Fruit fly (Drosophila melanogaster) whole organism, embryonic: ENCODE measurements around the gene lectin-37Da.
A peak's percentile ranks its signal among the peaks of the same experiment; 100 is the strongest.

Source experiments
- Abd-B ChIP-seq: fragments of 200-800 bp; sonication (Bioruptor generic); optimal IDR thresholded peaks from 2 replicates; lab custom pipeline; 2018; ENCODE audit warnings: missing biosample characterization, mild to moderate bottlenecking, missing genetic modification characterization, moderate library complexity
- B-H2 ChIP-seq: fragments of 200-800 bp; sonication (Bioruptor generic); optimal IDR thresholded peaks from 2 replicates; lab custom pipeline; 2018; ENCODE audit warnings: missing biosample characterization, mild to moderate bottlenecking, missing genetic modification characterization
- Bgb ChIP-seq: fragments of 200-800 bp; sonication (Bioruptor generic); IDR thresholded peaks from 2 replicates; pipeline ENCODE4 v1.3.6; 2022; ENCODE audit warnings: missing biosample characterization, missing genetic modification characterization; ENCODE audit not compliant: partially characterized antibody
- CG11560 ChIP-seq: fragments of 200-800 bp; sonication (Bioruptor generic); IDR thresholded peaks from 3 replicates; pipeline ENCODE4 v1.3.6; 2022; ENCODE audit warnings: missing biosample characterization, missing genetic modification characterization
- CG12219 ChIP-seq: fragments of 200-800 bp; sonication (Bioruptor generic); optimal IDR thresholded peaks from 3 replicates; lab custom pipeline; 2018; ENCODE audit warnings: missing biosample characterization, mild to moderate bottlenecking, missing genetic modification characterization
- CG12236 ChIP-seq: fragments of 200-800 bp; sonication (Bioruptor generic); optimal IDR thresholded peaks from 2 replicates; lab custom pipeline; 2016; ENCODE audit warnings: missing biosample characterization, missing genetic modification characterization
- CG12769 ChIP-seq: fragments of 200-800 bp; sonication (Bioruptor generic); optimal IDR thresholded peaks from 2 replicates; lab custom pipeline; 2019; ENCODE audit warnings: missing biosample characterization, mild to moderate bottlenecking, missing genetic modification characterization, moderate library complexity
- CG13287 ChIP-seq: fragments of 200-800 bp; sonication (Bioruptor generic); IDR thresholded peaks from 2 replicates; pipeline ENCODE4 v1.3.6; 2022; ENCODE audit warnings: missing biosample characterization, missing genetic modification characterization; ENCODE audit not compliant: partially characterized antibody
- CG2116 ChIP-seq: fragments of 200-800 bp; sonication (Bioruptor generic); optimal IDR thresholded peaks from 3 replicates; lab custom pipeline; 2018; ENCODE audit warnings: missing biosample characterization, mild to moderate bottlenecking, missing genetic modification characterization
- CG2875 ChIP-seq: fragments of 200-800 bp; sonication (Bioruptor generic); optimal IDR thresholded peaks from 2 replicates; lab custom pipeline; 2017; ENCODE audit warnings: missing biosample characterization, mild to moderate bottlenecking, missing genetic modification characterization, missing genetic modification reagents
- CG31441 ChIP-seq: fragments of 200-800 bp; sonication (Bioruptor generic); IDR thresholded peaks from 2 replicates; pipeline ENCODE4 v1.3.6; 2022; ENCODE audit warnings: missing biosample characterization, missing genetic modification characterization
- CG43689 ChIP-seq: fragments of 200-800 bp; sonication (Bioruptor generic); IDR thresholded peaks from 2 replicates; pipeline ENCODE4 v1.3.6; 2022; ENCODE audit warnings: missing biosample characterization, missing genetic modification characterization
- CG6689 ChIP-seq: fragments of 200-800 bp; sonication (Bioruptor generic); IDR thresholded peaks from 2 replicates; pipeline ENCODE4 v1.3.6; 2022; ENCODE audit warnings: missing biosample characterization, missing genetic modification characterization
- CG6791 ChIP-seq: fragments of 200-800 bp; sonication (Bioruptor generic); IDR thresholded peaks from 3 replicates; pipeline ENCODE4 v1.3.6; 2022; ENCODE audit warnings: missing biosample characterization, missing genetic modification characterization; ENCODE audit not compliant: partially characterized antibody
- CG8388 ChIP-seq: fragments of 200-800 bp; sonication (Bioruptor generic); optimal IDR thresholded peaks from 2 replicates; lab custom pipeline; 2019; ENCODE audit warnings: missing biosample characterization, mild to moderate bottlenecking, missing genetic modification characterization, moderate library complexity
- CG9727 ChIP-seq: fragments of 200-800 bp; sonication (Bioruptor generic); optimal IDR thresholded peaks from 3 replicates; lab custom pipeline; 2017; ENCODE audit warnings: missing biosample characterization, mild to moderate bottlenecking, missing genetic modification characterization
- CG9876 ChIP-seq: fragments of 200-800 bp; sonication (Bioruptor generic); optimal IDR thresholded peaks from 2 replicates; lab custom pipeline; 2016; ENCODE audit warnings: missing biosample characterization, missing genetic modification characterization
- CkIIα-i1 ChIP-seq: fragments of 200-800 bp; sonication (Bioruptor generic); IDR thresholded peaks from 2 replicates; pipeline ENCODE4 v1.3.6; 2022; ENCODE audit warnings: missing biosample characterization, missing genetic modification characterization
- Dbx ChIP-seq: fragments of 200-800 bp; sonication (Bioruptor generic); IDR thresholded peaks from 3 replicates; pipeline ENCODE4 v1.3.6; 2022; ENCODE audit warnings: missing biosample characterization, missing genetic modification characterization
- Doc3 ChIP-seq: fragments of 200-800 bp; sonication (Bioruptor generic); IDR thresholded peaks from 3 replicates; pipeline ENCODE4 v1.3.6; 2022; ENCODE audit warnings: missing biosample characterization, missing genetic modification characterization; ENCODE audit not compliant: partially characterized antibody
- Dp ChIP-seq: fragments of 200-800 bp; sonication (Bioruptor generic); optimal IDR thresholded peaks from 2 replicates; lab custom pipeline; 2018; ENCODE audit warnings: missing biosample characterization, mild to moderate bottlenecking, missing genetic modification characterization, moderate library complexity
- HHEX ChIP-seq: fragments of 200-800 bp; sonication (Bioruptor generic); optimal IDR thresholded peaks from 3 replicates; lab custom pipeline; 2017; ENCODE audit warnings: missing biosample characterization, mild to moderate bottlenecking, missing genetic modification characterization, missing genetic modification reagents
- Hr3 ChIP-seq: fragments of 200-800 bp; sonication (Bioruptor generic); optimal IDR thresholded peaks from 3 replicates; lab custom pipeline; 2016; ENCODE audit warnings: missing biosample characterization, missing genetic modification characterization
- Myb ChIP-seq: fragments of 200-800 bp; sonication (Bioruptor generic); optimal IDR thresholded peaks from 2 replicates; lab custom pipeline; 2016; ENCODE audit warnings: missing biosample characterization, missing genetic modification characterization
- Neu2 ChIP-seq: fragments of 200-800 bp; sonication (Bioruptor generic); optimal IDR thresholded peaks from 3 replicates; lab custom pipeline; 2016; ENCODE audit warnings: missing biosample characterization, missing genetic modification characterization, borderline replicate concordance
- Oli ChIP-seq: fragments of 200-800 bp; sonication (Bioruptor generic); optimal IDR thresholded peaks from 2 replicates; lab custom pipeline; 2018; ENCODE audit warnings: missing biosample characterization, mild to moderate bottlenecking, missing genetic modification characterization, moderate library complexity
- Poxn ChIP-seq: fragments of 200-800 bp; sonication (Bioruptor generic); IDR thresholded peaks from 2 replicates; pipeline ENCODE4 v1.3.6; 2022; ENCODE audit warnings: missing biosample characterization, missing genetic modification characterization
- Rfx ChIP-seq: fragments of 200-800 bp; sonication (Bioruptor generic); IDR thresholded peaks from 2 replicates; pipeline ENCODE4 v1.3.6; 2022; ENCODE audit warnings: missing biosample characterization, missing genetic modification characterization
- Sry-β ChIP-seq: fragments of 200-800 bp; sonication (Bioruptor generic); optimal IDR thresholded peaks from 2 replicates; lab custom pipeline; 2018; ENCODE audit warnings: missing biosample characterization, mild to moderate bottlenecking, missing genetic modification characterization, moderate library complexity
- Trl ChIP-seq, 3 experiments: fragments of >200 bp in 2 of 3; fragments of 200-800 bp in 1 of 3; sonication (Bioruptor generic) in 1 of 3; optimal IDR thresholded peaks; 2 replicates in 1 of 3; 3 replicates in 2 of 3; lab custom pipeline; 2016 to 2017; ENCODE audit warnings: missing biosample characterization in 1 of 3, missing genetic modification characterization in 1 of 3
- Usf ChIP-seq: fragments of 200-800 bp; sonication (Bioruptor generic); optimal IDR thresholded peaks from 2 replicates; lab custom pipeline; 2017; ENCODE audit warnings: missing genotype, missing biosample characterization, missing genetic modification characterization
- ac ChIP-seq: fragments of 200-800 bp; sonication (Bioruptor generic); optimal IDR thresholded peaks from 3 replicates; lab custom pipeline; 2017; ENCODE audit warnings: missing biosample characterization, mild to moderate bottlenecking, missing genetic modification characterization
- al ChIP-seq: fragments of 200-800 bp; sonication (Bioruptor generic); IDR thresholded peaks from 2 replicates; pipeline ENCODE4 v1.3.6; 2022; ENCODE audit warnings: missing biosample characterization, missing genetic modification characterization
- en ChIP-seq: fragments of 200-800 bp; sonication (Bioruptor generic); optimal IDR thresholded peaks from 2 replicates; lab custom pipeline; 2016; ENCODE audit warnings: missing biosample characterization, missing genetic modification characterization
- esg ChIP-seq: fragments of 200-800 bp; sonication (Bioruptor generic); conservative IDR thresholded peaks from 2 replicates; pipeline ENCODE4 v1.3.6; 2022; ENCODE audit warnings: missing biosample characterization, missing genetic modification characterization
- h ChIP-seq: fragments of >200 bp; optimal IDR thresholded peaks from 2 replicates; lab custom pipeline; 2017
- hb ChIP-seq: fragments of 200-800 bp; sonication (Bioruptor generic); IDR thresholded peaks from 3 replicates; pipeline ENCODE4 v1.3.6; 2022; ENCODE audit warnings: missing biosample characterization, missing genetic modification characterization; ENCODE audit not compliant: partially characterized antibody
- jumu ChIP-seq: fragments of 200-800 bp; sonication (Bioruptor generic); optimal IDR thresholded peaks from 3 replicates; lab custom pipeline; 2016; ENCODE audit warnings: missing biosample characterization, missing genetic modification characterization
- lbe ChIP-seq: fragments of 200-800 bp; sonication (Bioruptor generic); optimal IDR thresholded peaks from 2 replicates; lab custom pipeline; 2016; ENCODE audit warnings: missing biosample characterization, mild to moderate bottlenecking, missing genetic modification characterization
- org-1 ChIP-seq: fragments of 200-800 bp; sonication (Bioruptor generic); optimal IDR thresholded peaks from 2 replicates; lab custom pipeline; 2017; ENCODE audit warnings: missing biosample characterization, missing genetic modification characterization
- pros ChIP-seq: fragments of 200-800 bp; sonication (Bioruptor generic); optimal IDR thresholded peaks from 3 replicates; lab custom pipeline; 2019; ENCODE audit warnings: missing biosample characterization, mild to moderate bottlenecking, missing genetic modification characterization, moderate library complexity
- psq ChIP-seq: fragments of 200-800 bp; sonication (Bioruptor generic); optimal IDR thresholded peaks from 2 replicates; lab custom pipeline; 2017; ENCODE audit warnings: missing biosample characterization, missing genetic modification characterization
- pum ChIP-seq: fragments of 200-800 bp; sonication (Bioruptor generic); optimal IDR thresholded peaks from 2 replicates; lab custom pipeline; 2016; ENCODE audit warnings: missing biosample characterization, missing genetic modification characterization
- repo ChIP-seq: fragments of 200-800 bp; sonication (Bioruptor generic); optimal IDR thresholded peaks from 2 replicates; lab custom pipeline; 2016; ENCODE audit warnings: missing biosample characterization, missing genetic modification characterization
- row ChIP-seq: fragments of 200-800 bp; sonication (Bioruptor generic); IDR thresholded peaks from 3 replicates; pipeline ENCODE4 v1.3.6; 2022; ENCODE audit warnings: missing biosample characterization, missing genetic modification characterization
- sd ChIP-seq: fragments of 200-800 bp; sonication (Bioruptor generic); optimal IDR thresholded peaks from 3 replicates; lab custom pipeline; 2018; ENCODE audit warnings: missing biosample characterization, mild to moderate bottlenecking, missing genetic modification characterization, moderate library complexity
- seq ChIP-seq: fragments of 200-800 bp; sonication (Bioruptor generic); IDR thresholded peaks from 2 replicates; pipeline ENCODE4 v1.3.6; 2022; ENCODE audit warnings: missing biosample characterization, missing genetic modification characterization
- sisA ChIP-seq: fragments of 200-800 bp; sonication (Bioruptor generic); IDR thresholded peaks from 2 replicates; pipeline ENCODE4 v1.3.6; 2022; ENCODE audit warnings: missing biosample characterization, missing genetic modification characterization
- unpg ChIP-seq: fragments of 200-800 bp; sonication (Bioruptor generic); optimal IDR thresholded peaks from 3 replicates; lab custom pipeline; 2018; ENCODE audit warnings: missing biosample characterization, mild to moderate bottlenecking, missing genetic modification characterization, moderate library complexity
- zf30C ChIP-seq: fragments of 200-800 bp; sonication (Bioruptor generic); optimal IDR thresholded peaks from 3 replicates; lab custom pipeline; 2018; ENCODE audit warnings: missing biosample characterization, mild to moderate bottlenecking, missing genetic modification characterization

lectin-37Da gene

dm6 chr2L:19439598-19440230 is 21.6 kb downstream of the lectin-37Da start (continued):
- TF ChIP-seq row (GFP tag; lab: Robert Waterston, UW) (peak; percentile 84), CG9876 (GFP tag; lab: Kevin White, UChicago) (peak; percentile 59), org-1 (GFP tag; lab: Kevin White, UChicago) (peak; percentile 91), CG12219 (GFP tag; lab: Kevin White, UChicago) (peak; percentile 86), psq (GFP tag; lab: Kevin White, UChicago) (peak; percentile 31), CG31441 (GFP tag; lab: Robert Waterston, UW) (peak; percentile 61), jumu (GFP tag; lab: Kevin White, UChicago) (peak; percentile 74), CG9727 (peak; percentile 70), CG11560 (no peak; the same call in 2 of the 3 replicates), unpg (GFP tag; lab: Kevin White, UChicago) (peak; percentile 85), Rfx (GFP tag; lab: Robert Waterston, UW) (peak; percentile 83), sd (peak; percentile 89), Myb (GFP tag; lab: Kevin White, UChicago) (peak; percentile 43), Trl (optimal IDR thresholded peaks at IDR 0.05; lab: Kevin White, UChicago) (no peak), Trl (GFP tag; optimal IDR thresholded peaks at IDR 0.05; lab: Kevin White, UChicago) (peak; percentile 59), Doc3 (GFP tag; lab: Robert Waterston, UW) (no peak), Dbx (peak; percentile 89), zf30C (no peak), CG2875 (GFP tag; lab: Kevin White, UChicago) (peak; percentile 85), CG6791 (GFP tag; lab: Robert Waterston, UW) (no peak), CG12236 (peak; percentile 24), h (no peak), Abd-B (GFP tag; lab: Kevin White, UChicago) (peak; percentile 58), CG8388 (GFP tag; lab: Kevin White, UChicago) (peak; percentile 87), Sry-β (GFP tag; lab: Kevin White, UChicago) (no peak), Hr3 (GFP tag; lab: Kevin White, UChicago) (peak; percentile 67), Dp (GFP tag; lab: Kevin White, UChicago) (no peak), HHEX (GFP tag; lab: Kevin White, UChicago) (peak; percentile 75), ac (peak; percentile 25), esg (peak; percentile 83), Oli (tag; lab: Kevin White, UChicago) (peak; percentile 86), Neu2 (GFP tag; lab: Kevin White, UChicago) (peak; percentile 56), CG13287 (GFP tag; lab: Robert Waterston, UW) (no peak), CG12769 (tag; lab: Kevin White, UChicago) (peak; percentile 99), en (GFP tag; lab: Kevin White, UChicago) (peak; percentile 93), Poxn (GFP tag; lab: Robert Waterston, UW) (peak; percentile 66), repo (GFP tag; lab: Kevin White, UChicago) (peak; percentile 46), B-H2 (peak; percentile 78), CG43689 (GFP tag; lab: Robert Waterston, UW) (peak; percentile 81), pros (GFP tag; lab: Kevin White, UChicago) (no peak), CkIIα-i1 (no peak), seq (GFP tag; lab: Robert Waterston, UW) (peak; percentile 89), al (GFP tag; lab: Robert Waterston, UW) (peak; percentile 62), CG2116 (GFP tag; lab: Kevin White, UChicago) (peak; percentile 59), Usf (GFP tag; lab: Kevin White, UChicago) (peak; percentile 72), pum (GFP tag; lab: Kevin White, UChicago) (peak; percentile 61), Bgb (no peak), lbe (GFP tag; lab: Kevin White, UChicago) (no peak), sisA (peak; percentile 73), hb (no peak), CG6689 (peak; percentile 74)
